Fruit fly (Drosophila melanogaster) whole organism, embryonic: Measurements from ENCODE around the gene CG5846.

Experiments
- CG9215 ChIP-seq: fragments of 200-800 bp; sonication (Bioruptor generic); IDR thresholded peaks from 2 replicates; pipeline ENCODE4 v1.3.6; 2022; ENCODE audit warnings: missing biosample characterization, missing genetic modification characterization
- CrebB ChIP-seq: fragments of 200-800 bp; sonication (Bioruptor generic); optimal IDR thresholded peaks from 3 replicates; lab custom pipeline; 2018; ENCODE audit warnings: missing biosample characterization, mild to moderate bottlenecking, missing genetic modification characterization
- HLHmδ ChIP-seq: fragments of 200-800 bp; sonication (Bioruptor generic); optimal IDR thresholded peaks from 2 replicates; lab custom pipeline; 2018; ENCODE audit warnings: missing biosample characterization, mild to moderate bottlenecking, missing genetic modification characterization, moderate library complexity
- Hr51 ChIP-seq, 2 experiments: fragments of 200-800 bp; sonication (Bioruptor generic); optimal IDR thresholded peaks; 2 replicates in 1 of 2; 3 replicates in 1 of 2; lab custom pipeline; 2016 to 2018; ENCODE audit warnings: missing biosample characterization in 2 of 2, missing genetic modification characterization in 2 of 2, mild to moderate bottlenecking in 1 of 2, moderate library complexity in 1 of 2
- ac ChIP-seq: fragments of 200-800 bp; sonication (Bioruptor generic); optimal IDR thresholded peaks from 3 replicates; lab custom pipeline; 2017; ENCODE audit warnings: missing biosample characterization, mild to moderate bottlenecking, missing genetic modification characterization
- sc ChIP-seq, 3 experiments: fragments of >200 bp in 2 of 3; fragments of 200-800 bp in 1 of 3; sonication (Bioruptor generic) in 1 of 3; optimal IDR thresholded peaks; 2 replicates in 2 of 3; 3 replicates in 1 of 3; lab custom pipeline; 2017; ENCODE audit warnings: mild to moderate bottlenecking in 1 of 3, missing biosample characterization in 1 of 3, missing genetic modification characterization in 1 of 3, missing genetic modification reagents in 1 of 3
- slbo ChIP-seq: fragments of 200-800 bp; sonication (Bioruptor generic); IDR thresholded peaks from 2 replicates; pipeline ENCODE4 v1.3.6; 2022; ENCODE audit warnings: missing biosample characterization, missing genetic modification characterization

DNA sequence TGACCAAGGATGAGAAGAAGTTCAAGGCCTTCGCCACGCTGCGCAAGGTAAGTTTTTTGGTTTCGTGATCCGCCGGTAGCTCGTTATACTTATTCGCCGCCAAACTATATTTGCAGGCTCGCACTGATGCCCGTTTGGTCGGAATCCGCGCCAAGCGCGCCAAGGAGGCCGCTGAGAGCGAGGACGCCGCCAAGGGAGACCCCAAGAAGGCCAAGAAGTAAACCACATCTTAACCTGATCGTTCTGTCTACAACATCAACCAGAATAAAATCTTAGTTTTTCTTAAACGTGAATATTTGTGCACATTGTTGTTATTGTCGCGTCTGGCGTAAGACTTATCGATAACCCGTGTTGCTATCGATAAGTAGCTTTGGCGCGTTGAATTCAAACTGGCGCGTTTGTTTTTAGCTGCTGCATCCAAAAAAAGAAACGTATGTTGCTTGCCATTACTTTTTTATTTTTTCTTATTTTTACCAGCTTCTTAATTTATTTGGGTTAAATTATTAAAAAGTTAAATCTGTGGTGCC is 11.2 kb upstream of the CG5846 start:
- TF ChIP-seq sc (optimal IDR thresholded peaks at IDR 0.05; lab: Kevin White, UChicago) (no peak), sc (GFP tag; optimal IDR thresholded peaks at IDR 0.05; lab: Kevin White, UChicago) (no peak), CrebB (tag; lab: Kevin White, UChicago) (no peak), CG9215 (GFP tag; lab: Robert Waterston, UW) (no peak), slbo (no peak), Hr51 (GFP tag; optimal IDR thresholded peaks at IDR 0.05; lab: Kevin White, UChicago) (no peak), HLHmδ (no peak), ac (no peak)
